Fruit fly (Drosophila melanogaster) S2 (cell line): Measurements from ENCODE around the gene CG33630.

Source experiments
- CG8478 ChIP-seq: fragments of >200 bp; optimal IDR thresholded peaks from 2 replicates; lab custom pipeline; 2018
- CTCF ChIP-seq, 2 experiments: fragments of >200 bp; optimal IDR thresholded peaks; 2 replicates each; lab custom pipeline; 2018

- TF ChIP-seq CG8478 (lab: Kevin White, UChicago) = no peak
- no peak for TF ChIP-seq CTCF (optimal IDR thresholded peaks at IDR 0.05; lab: Kevin White, UChicago)
These were observed 49.4 kb downstream of the CG33630 start for dm6 chr3R:10111815-10112185.
